Fruit fly (Drosophila melanogaster) ovary, adult (tissue): Measurements from ENCODE around the gene CG31870.

Experiments
- CG17801 ChIP-seq: fragments of 200-800 bp; optimal IDR thresholded peaks from 2 replicates; lab custom pipeline; 2019; ENCODE audit warnings: missing biosample characterization, mild to moderate bottlenecking, missing genetic modification characterization, moderate library complexity; ENCODE audit not compliant: partially characterized antibody

Gene CG31870

DNA sequence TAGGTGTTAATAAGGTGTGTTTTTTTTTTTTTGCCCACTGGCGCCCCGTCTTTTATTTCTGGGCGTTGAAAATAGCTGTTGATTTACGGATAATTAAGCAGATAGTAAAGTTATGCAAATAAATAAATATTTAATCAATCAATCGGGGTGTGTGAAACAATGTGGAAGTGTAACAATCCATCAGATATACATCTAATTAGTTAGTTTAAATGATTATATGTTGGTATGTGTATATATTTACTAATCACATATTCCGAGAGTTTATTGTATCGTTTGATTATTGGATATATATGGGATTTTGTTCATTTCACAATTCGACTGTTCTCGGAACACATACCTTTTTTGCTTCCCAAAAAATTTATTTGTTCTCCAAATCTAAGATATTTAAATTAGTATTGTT, at the start of gene CG31870:
Gene CG31870, plus strand, starts transcription at position 301 of the 400 bp plus-strand sequence.
- TF ChIP-seq CG17801 (GFP tag; lab: Kevin White, UChicago) = no peak

- TF ChIP-seq CG17801 (GFP tag; lab: Kevin White, UChicago) = no peak
Observed at dm6 chr2L:10743714-10744113, 46.3 kb upstream of the CG31870 start, which contains the start of gene CG6729. Gene CG6729, minus strand, starts transcription at chr2L:10743935.

dm6 chr2L:10748218-10748617, 41.8 kb upstream of the CG31870 start:
- TF ChIP-seq CG17801 (GFP tag; lab: Kevin White, UChicago) = no peak

dm6 chr2L:10749607-10750467, 40.2 kb upstream of the CG31870 start:
- no peak for TF ChIP-seq CG17801 (GFP tag; lab: Kevin White, UChicago)

dm6 chr2L:10750915-10751612, 39.0 kb upstream of the CG31870 start:
- TF ChIP-seq CG17801 (GFP tag; lab: Kevin White, UChicago) = no peak

dm6 chr2L:10751879-10752620, 38.0 kb upstream of the CG31870 start:
- no peak for TF ChIP-seq CG17801 (GFP tag; lab: Kevin White, UChicago)

DNA sequence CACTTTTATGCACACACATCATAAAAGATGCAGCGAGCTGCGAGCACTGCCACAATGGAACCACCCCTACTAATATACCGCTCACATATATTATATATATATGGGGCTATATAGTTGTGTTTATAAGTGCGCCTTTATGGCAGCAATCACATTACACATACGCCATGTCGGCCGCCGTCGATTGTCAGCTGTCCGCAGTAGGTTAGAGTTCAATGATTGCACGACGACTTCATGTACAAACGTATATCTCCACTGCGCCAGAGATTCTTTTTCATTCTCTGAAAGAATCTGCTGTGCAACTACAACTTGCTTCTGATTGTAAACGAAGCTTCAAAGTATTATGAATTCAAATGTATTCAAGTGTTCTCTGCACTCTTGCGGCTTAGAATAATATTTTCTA, 37.4 kb upstream of the CG31870 start:
- no peak for TF ChIP-seq CG17801 (GFP tag; lab: Kevin White, UChicago)

dm6 chr2L:10753618-10754017, 36.4 kb upstream of the CG31870 start:
- no peak for TF ChIP-seq CG17801 (GFP tag; lab: Kevin White, UChicago)

- no peak for TF ChIP-seq CG17801 (GFP tag; lab: Kevin White, UChicago)
Observed at dm6 chr2L:10754599-10754998, 35.4 kb upstream of the CG31870 start.

DNA sequence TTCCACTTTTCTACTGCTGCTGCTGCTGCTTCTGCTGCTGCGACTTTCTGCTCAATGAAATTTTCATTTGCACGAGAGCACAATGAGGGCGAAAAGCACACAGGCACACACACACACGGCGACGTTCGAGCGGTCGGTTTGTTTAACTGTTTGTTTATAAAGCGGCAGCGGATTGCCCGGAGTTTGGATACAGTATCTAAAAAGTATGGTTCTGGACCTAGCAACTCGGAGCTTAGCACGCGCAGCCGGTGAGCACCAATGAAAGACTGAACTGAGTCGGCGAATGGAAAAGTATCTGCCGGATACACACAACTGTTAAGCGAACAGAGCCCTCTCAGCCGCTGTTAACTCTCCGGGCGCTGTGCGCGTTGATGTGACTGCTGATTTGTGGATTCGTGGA, 34.0 kb upstream of the CG31870 start, which contains the start of gene CG17124:
Gene CG17124, minus strand, starts transcription at position 277 of the 400 bp plus-strand sequence.
- peak; percentile 51 for TF ChIP-seq CG17801 (GFP tag; lab: Kevin White, UChicago)

DNA sequence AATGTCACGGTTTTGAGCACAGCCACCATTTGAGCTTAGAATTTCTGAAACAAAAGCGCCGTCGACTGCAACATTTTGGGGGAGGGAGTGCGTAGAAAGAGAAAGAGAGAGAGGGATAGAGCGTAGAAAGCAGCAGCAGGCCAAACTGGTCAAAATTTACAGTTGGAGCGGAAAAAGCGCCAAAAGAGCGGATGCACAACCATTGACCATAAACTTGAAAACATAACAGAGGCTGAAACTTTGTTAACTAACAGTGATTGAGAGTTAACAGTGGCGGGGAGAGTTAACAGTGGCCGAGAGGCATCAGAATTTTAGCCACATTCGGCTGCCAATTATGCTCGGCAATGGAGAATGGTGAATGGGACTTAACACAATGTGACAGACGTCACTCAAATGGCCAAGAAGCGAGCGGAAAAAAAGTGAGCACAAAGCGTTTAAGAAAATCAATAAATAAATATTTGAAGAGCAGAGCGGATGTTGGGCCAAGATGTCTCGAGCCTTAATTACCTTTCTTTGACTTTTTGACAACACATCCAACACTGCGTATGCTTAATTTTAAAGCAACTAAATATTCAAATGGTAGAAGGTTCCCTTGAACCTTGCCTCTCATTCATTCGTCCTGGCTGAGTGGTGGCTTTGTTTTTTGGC, 32.9 kb upstream of the CG31870 start:
- no peak for TF ChIP-seq CG17801 (GFP tag; lab: Kevin White, UChicago)

- TF ChIP-seq CG17801 (GFP tag; lab: Kevin White, UChicago) = no peak
Observed at dm6 chr2L:10759624-10760023, 30.4 kb upstream of the CG31870 start.

DNA sequence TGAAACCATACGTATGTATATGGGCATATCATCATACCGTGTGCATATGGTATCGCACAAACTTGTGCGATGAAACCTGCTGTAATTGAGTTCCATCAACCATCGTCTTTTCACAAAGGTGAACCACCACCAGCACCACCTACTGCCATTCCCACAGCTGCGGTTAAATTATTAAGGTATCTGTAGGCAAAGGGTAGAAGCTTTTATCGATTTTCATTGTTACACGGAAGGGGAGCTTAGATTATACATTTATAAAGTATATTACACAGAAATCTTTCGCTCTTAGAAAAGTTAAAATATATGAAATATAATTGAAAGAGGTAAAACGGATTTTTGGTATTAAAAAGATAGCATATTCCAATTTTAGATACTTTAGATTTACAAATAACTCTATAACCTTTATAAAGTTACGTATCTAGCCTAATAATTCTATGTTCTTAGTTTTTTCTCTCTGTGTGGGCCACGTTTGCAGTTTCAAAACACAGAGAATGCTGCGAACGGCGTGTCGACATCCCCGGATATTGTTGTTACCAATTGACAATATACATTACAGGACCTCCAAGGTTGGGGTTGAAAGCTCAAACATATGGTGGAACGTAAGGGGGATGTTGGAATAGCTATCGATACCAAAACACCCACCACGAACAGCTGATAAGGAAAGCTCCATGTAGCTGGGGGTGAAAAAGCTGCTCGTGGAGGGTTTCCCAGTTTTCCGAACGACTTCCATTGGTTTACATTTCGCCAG, 29.4 kb upstream of the CG31870 start, which contains the start of gene CG6495:
Gene CG6495, plus strand, starts transcription at position 695 of the 745 bp plus-strand sequence.
- no peak for TF ChIP-seq CG17801 (GFP tag; lab: Kevin White, UChicago)
